Worm (Caenorhabditis elegans) whole organism, early embryonic: ENCODE results near the gene ecps-2.

Experiments
- ama-1 ChIP-seq: fragments of 150-350 bp; optimal IDR thresholded peaks from 2 replicates; lab custom pipeline; 2014
- flt-1 ChIP-seq: fragments of 200-800 bp; sonication (Bioruptor generic); IDR thresholded peaks from 2 replicates; pipeline ENCODE4 v1.3.6; 2022; ENCODE audit warnings: missing genetic modification characterization, missing compliant biosample characterization
- hnd-1 ChIP-seq: sonication (generic microtip); optimal IDR thresholded peaks from 2 replicates; lab custom pipeline; 2016; ENCODE audit warnings: missing genetic modification characterization, missing compliant biosample characterization

DNA sequence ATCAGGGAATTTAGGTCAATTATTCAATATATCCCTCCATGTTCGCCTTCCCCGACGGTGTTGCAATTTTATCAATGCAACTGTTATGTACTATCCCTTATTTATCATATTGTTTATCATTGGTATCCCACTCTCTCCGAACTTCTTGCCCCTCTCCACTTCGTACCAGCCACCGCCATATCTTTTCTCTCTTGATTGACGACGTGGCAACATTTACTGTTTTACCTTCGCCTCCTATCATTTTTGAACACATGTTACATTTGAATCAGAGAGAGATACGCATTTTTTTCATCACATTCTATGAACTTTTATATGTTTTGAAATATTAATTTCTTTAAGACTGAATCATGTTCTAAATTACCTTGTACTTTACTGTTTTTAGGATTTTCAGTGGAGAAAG is 43.6 kb downstream of the ecps-2 start:
- TF ChIP-seq hnd-1 (tag; lab: Kevin White, UChicago) (no peak), flt-1 (no peak), ama-1 (lab: Kevin White, UChicago) (no peak)
